Worm (Caenorhabditis elegans) whole organism, L4 larva: ENCODE results near the gene F08D12.3.
A peak's percentile ranks its signal among the peaks of the same experiment; 100 is the strongest.

Experiments used
- Y105C5A.15 ChIP-seq: fragments of 200-800 bp; sonication (Bioruptor generic); IDR thresholded peaks from 2 replicates; pipeline ENCODE4 v1.3.6; 2022; ENCODE audit warnings: missing genetic modification characterization, missing compliant biosample characterization
- fos-1 ChIP-seq: fragments of 150-350 bp; optimal IDR thresholded peaks from 2 replicates; lab custom pipeline; 2014; ENCODE audit warnings: missing biosample characterization, missing genetic modification characterization
- hlh-11 ChIP-seq: fragments of 200-800 bp; sonication (Bioruptor generic); optimal IDR thresholded peaks from 2 replicates; lab custom pipeline; 2018; ENCODE audit warnings: mild to moderate bottlenecking, missing genetic modification characterization, missing compliant biosample characterization
- lin-13 ChIP-seq: fragments of 150-350 bp; optimal IDR thresholded peaks from 2 replicates; lab custom pipeline; 2014; ENCODE audit warnings: missing biosample characterization, missing genetic modification reagents, missing genetic modification characterization
- mdt-29 ChIP-seq: fragments of 200-800 bp; sonication (Bioruptor generic); IDR thresholded peaks from 2 replicates; pipeline ENCODE4 v1.3.6; 2022; ENCODE audit warnings: missing genetic modification reagents, missing genetic modification characterization, missing compliant biosample characterization
- nhr-11 ChIP-seq: fragments of 150-350 bp; optimal IDR thresholded peaks from 2 replicates; lab custom pipeline; 2014; ENCODE audit warnings: missing biosample characterization, missing genetic modification characterization
- unc-62 ChIP-seq, 3 experiments: fragments of 150-350 bp in 1 of 3; sonication (generic microtip); optimal IDR thresholded peaks in 2 of 3; peaks in 1 of 3; 1 replicate in 1 of 3; 2 replicates in 2 of 3; lab custom pipeline; 2014 to 2017; ENCODE audit warnings: missing biosample characterization in 3 of 3, missing genetic modification characterization in 3 of 3, missing genetic modification reagents in 3 of 3, missing genotype in 1 of 3

- peak in 1 of 2 experiments; percentile 56 for TF ChIP-seq unc-62 (GFP tag; optimal IDR thresholded peaks at IDR 0.05 in 1 of 2; lab: Kevin White, UChicago)
- no peak for TF ChIP-seq unc-62 (tag; optimal IDR thresholded peaks at IDR 0.05; lab: Kevin White, UChicago)
- no peak for TF ChIP-seq Y105C5A.15
- TF ChIP-seq nhr-11 (tag; lab: Kevin White, UChicago), result no peak
- no peak for TF ChIP-seq fos-1 (tag; lab: Kevin White, UChicago)
- no peak for TF ChIP-seq lin-13 (GFP tag; lab: Kevin White, UChicago)
- no peak for TF ChIP-seq hlh-11
- no peak for TF ChIP-seq mdt-29 (GFP tag; lab: Robert Waterston, UW)
These were observed 48.7 kb upstream of the F08D12.3 start for ce11 chrII:2730647-2731046.
